Worm (Caenorhabditis elegans): ENCODE data around the gene F33G12.7.

DNA sequence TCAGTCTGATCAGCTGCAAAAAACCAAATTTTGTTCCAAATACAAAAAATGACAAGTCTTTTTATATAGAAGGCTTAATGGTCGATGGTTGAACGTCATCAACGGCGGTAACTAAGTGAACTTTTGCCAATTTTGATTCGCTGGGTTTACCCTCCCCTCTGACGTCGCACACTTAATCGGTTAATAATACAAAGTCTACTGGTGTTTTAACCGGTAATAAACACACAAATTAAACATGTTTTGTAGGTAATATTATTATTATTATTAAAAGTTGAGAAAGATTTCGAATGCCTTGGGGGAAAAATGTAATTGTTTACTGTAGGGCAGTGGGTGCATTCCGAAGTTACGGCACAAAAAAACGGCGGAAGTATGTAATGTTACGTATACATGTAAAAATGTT lies 20.2 kb upstream of the F33G12.7 start, which contains the start of gene pho-12:
- TF ChIP-seq fkh-6 (tag; optimal IDR thresholded peaks at IDR 0.05) (no peak), ama-1 (optimal IDR thresholded peaks at IDR 0.05) (no peak), gmeb-2 (tag; optimal IDR thresholded peaks at IDR 0.05) (no peak), rnt-1 (tag; optimal IDR thresholded peaks at IDR 0.05) (no peak), nhr-11 (tag; optimal IDR thresholded peaks at IDR 0.05) (no peak)
